Worm (Caenorhabditis elegans) whole organism, late embryonic: ENCODE measurements around the gene gex-2.

Experiments
- K09A11.1 ChIP-seq: sonication (generic microtip); optimal IDR thresholded peaks from 2 replicates; lab custom pipeline; 2017; ENCODE audit warnings: antibody characterized with exemption, mild to moderate bottlenecking, missing genetic modification characterization, missing compliant biosample characterization; ENCODE audit not compliant: insufficient read depth
- T23F11.4 ChIP-seq: fragments of 200-800 bp; sonication (Bioruptor generic); optimal IDR thresholded peaks from 2 replicates; lab custom pipeline; 2018; ENCODE audit warnings: mild to moderate bottlenecking, missing genetic modification characterization, missing compliant biosample characterization
- ama-1 ChIP-seq: fragments of 150-350 bp; optimal IDR thresholded peaks from 2 replicates; lab custom pipeline; 2014
- ceh-19 ChIP-seq: fragments of 200-800 bp; sonication (Bioruptor generic); optimal IDR thresholded peaks from 2 replicates; lab custom pipeline; 2018; ENCODE audit warnings: mild to moderate bottlenecking, missing genetic modification characterization, missing compliant biosample characterization
- ceh-2 ChIP-seq: sonication (generic microtip); optimal IDR thresholded peaks from 2 replicates; lab custom pipeline; 2016; ENCODE audit warnings: missing genotype, missing genetic modification characterization, missing compliant biosample characterization
- ceh-22 ChIP-seq: sonication (generic microtip); optimal IDR thresholded peaks from 2 replicates; lab custom pipeline; 2017; ENCODE audit warnings: missing biosample characterization, missing genetic modification characterization
- ceh-24 ChIP-seq: sonication (generic microtip); optimal IDR thresholded peaks from 2 replicates; lab custom pipeline; 2016; ENCODE audit warnings: mild to moderate bottlenecking, missing genetic modification characterization, missing compliant biosample characterization
- ceh-34 ChIP-seq: sonication (generic microtip); optimal IDR thresholded peaks from 2 replicates; lab custom pipeline; 2016; ENCODE audit warnings: mild to moderate bottlenecking, missing genetic modification characterization, missing compliant biosample characterization
- ceh-48 ChIP-seq: sonication (generic microtip); optimal IDR thresholded peaks from 2 replicates; lab custom pipeline; 2016; ENCODE audit warnings: missing genetic modification characterization, inconsistent platforms, missing compliant biosample characterization
- ceh-6 ChIP-seq: fragments of 200-800 bp; sonication (Bioruptor generic); optimal IDR thresholded peaks from 2 replicates; lab custom pipeline; 2018; ENCODE audit warnings: mild to moderate bottlenecking, missing genetic modification characterization, missing compliant biosample characterization
- che-1 ChIP-seq: sonication (generic microtip); optimal IDR thresholded peaks from 2 replicates; lab custom pipeline; 2016; ENCODE audit warnings: mild to moderate bottlenecking, missing genetic modification characterization, missing compliant biosample characterization
- dmd-4 ChIP-seq: sonication (generic microtip); optimal IDR thresholded peaks from 2 replicates; lab custom pipeline; 2016; ENCODE audit warnings: borderline replicate concordance, missing genetic modification characterization, missing compliant biosample characterization
- dve-1 ChIP-seq: sonication (generic microtip); optimal IDR thresholded peaks from 2 replicates; lab custom pipeline; 2017; ENCODE audit warnings: antibody characterized with exemption, mild to moderate bottlenecking, missing genetic modification characterization, missing compliant biosample characterization
- ets-4 ChIP-seq: sonication (generic microtip); optimal IDR thresholded peaks from 2 replicates; lab custom pipeline; 2016; ENCODE audit warnings: missing genetic modification characterization, missing compliant biosample characterization
- eyg-1 ChIP-seq: sonication (generic microtip); optimal IDR thresholded peaks from 2 replicates; lab custom pipeline; 2016; ENCODE audit warnings: missing genotype, missing genetic modification characterization, missing compliant biosample characterization
- fkh-6 ChIP-seq: sonication (generic microtip); optimal IDR thresholded peaks from 2 replicates; lab custom pipeline; 2016; ENCODE audit warnings: missing genetic modification characterization, missing compliant biosample characterization
- gmeb-2 ChIP-seq: sonication (generic microtip); optimal IDR thresholded peaks from 2 replicates; lab custom pipeline; 2016; ENCODE audit warnings: missing genetic modification characterization, inconsistent platforms, missing compliant biosample characterization
- hlh-30 ChIP-seq: sonication (generic microtip); optimal IDR thresholded peaks from 2 replicates; lab custom pipeline; 2017; ENCODE audit warnings: antibody characterized with exemption, missing genetic modification characterization, missing compliant biosample characterization; ENCODE audit not compliant: insufficient read depth
- hlh-6 ChIP-seq: sonication (generic microtip); optimal IDR thresholded peaks from 2 replicates; lab custom pipeline; 2016; ENCODE audit warnings: missing genotype, missing genetic modification characterization, missing compliant biosample characterization
- lin-11 ChIP-seq: fragments of 200-800 bp; sonication (Bioruptor generic); optimal IDR thresholded peaks from 2 replicates; lab custom pipeline; 2018; ENCODE audit warnings: mild to moderate bottlenecking, missing genetic modification characterization, missing compliant biosample characterization
- odd-2 ChIP-seq: sonication (generic microtip); optimal IDR thresholded peaks from 2 replicates; lab custom pipeline; 2017; ENCODE audit warnings: antibody characterized with exemption, mild to moderate bottlenecking, missing genetic modification characterization, missing compliant biosample characterization
- pat-9 ChIP-seq: fragments of 200-800 bp; sonication (Bioruptor generic); optimal IDR thresholded peaks from 2 replicates; lab custom pipeline; 2018; ENCODE audit warnings: mild to moderate bottlenecking, missing genetic modification characterization, moderate library complexity, missing compliant biosample characterization
- pax-1 ChIP-seq: fragments of 150-350 bp; optimal IDR thresholded peaks from 2 replicates; lab custom pipeline; 2014; ENCODE audit warnings: missing biosample characterization, missing genetic modification characterization
- pha-2 ChIP-seq: sonication (generic microtip); optimal IDR thresholded peaks from 2 replicates; lab custom pipeline; 2017; ENCODE audit warnings: mild to moderate bottlenecking, missing genetic modification characterization, missing compliant biosample characterization
- ref-2 ChIP-seq: sonication (generic microtip); optimal IDR thresholded peaks from 2 replicates; lab custom pipeline; 2016; ENCODE audit warnings: missing genetic modification characterization, missing compliant biosample characterization
- rnt-1 ChIP-seq: sonication (generic microtip); optimal IDR thresholded peaks from 2 replicates; lab custom pipeline; 2016; ENCODE audit warnings: missing genetic modification characterization, missing compliant biosample characterization
- sdc-2 ChIP-seq: sonication (generic microtip); optimal IDR thresholded peaks from 2 replicates; lab custom pipeline; 2016; ENCODE audit warnings: missing genotype, missing genetic modification characterization, missing compliant biosample characterization
- sox-2 ChIP-seq: fragments of 200-800 bp; sonication (Bioruptor generic); IDR thresholded peaks from 2 replicates; pipeline ENCODE4 v1.3.6; 2022; ENCODE audit warnings: missing genetic modification reagents, missing genetic modification characterization, missing compliant biosample characterization
- sox-4 ChIP-seq: sonication (generic microtip); optimal IDR thresholded peaks from 2 replicates; lab custom pipeline; 2017; ENCODE audit warnings: mild to moderate bottlenecking, missing genetic modification characterization, inconsistent platforms, missing compliant biosample characterization
- tbx-2 ChIP-seq: sonication (generic microtip); optimal IDR thresholded peaks from 2 replicates; lab custom pipeline; 2016; ENCODE audit warnings: missing genetic modification characterization, missing compliant biosample characterization
- tbx-7 ChIP-seq: sonication (generic microtip); optimal IDR thresholded peaks from 2 replicates; lab custom pipeline; 2016; ENCODE audit warnings: missing genotype, missing genetic modification characterization, missing compliant biosample characterization
- unc-3 ChIP-seq, 2 experiments: fragments of 200-800 bp in 1 of 2; sonication (Bioruptor generic) in 1 of 2; sonication (generic microtip) in 1 of 2; conservative IDR thresholded peaks in 1 of 2; optimal IDR thresholded peaks in 1 of 2; 2 replicates each; pipeline versions ENCODE4 v1.3.6 to Lab custom; 2016 to 2022; ENCODE audit warnings: missing compliant biosample characterization in 2 of 2, missing genetic modification characterization in 2 of 2, missing genetic modification reagents in 1 of 2
- unc-42 ChIP-seq: sonication (generic microtip); optimal IDR thresholded peaks from 2 replicates; lab custom pipeline; 2016; ENCODE audit warnings: missing genotype, missing genetic modification characterization, missing compliant biosample characterization
- unc-86 ChIP-seq: sonication (generic microtip); optimal IDR thresholded peaks from 2 replicates; lab custom pipeline; 2016; ENCODE audit warnings: missing genetic modification characterization, missing compliant biosample characterization
- ztf-16 ChIP-seq: sonication (generic microtip); optimal IDR thresholded peaks from 2 replicates; lab custom pipeline; 2017; ENCODE audit warnings: missing genetic modification characterization, missing compliant biosample characterization

The gex-2 gene

DNA sequence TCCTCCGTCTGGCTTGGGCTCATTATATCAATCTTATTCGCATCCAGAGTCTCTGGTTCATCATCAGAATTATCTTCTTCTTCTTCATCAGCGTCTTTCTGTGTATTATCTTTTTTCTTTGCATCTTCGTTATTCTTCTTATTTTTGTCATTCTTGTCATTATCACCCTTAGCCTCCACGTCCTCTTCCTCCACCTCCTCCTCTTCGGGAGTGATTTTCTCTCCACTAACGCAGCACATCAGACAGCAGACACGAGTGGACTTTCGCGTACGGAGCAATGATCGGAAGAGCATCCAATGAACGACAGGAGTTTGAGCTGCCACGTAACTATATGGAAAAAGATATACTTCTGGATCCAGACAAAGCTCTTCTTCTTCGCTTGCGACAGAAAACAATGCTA is 11.5 kb downstream of the gex-2 start:
- TF ChIP-seq K09A11.1 (tag; lab: Kevin White, UChicago) (no peak), unc-42 (tag; lab: Kevin White, UChicago) (no peak), ceh-19 (GFP tag; lab: Kevin White, UChicago) (no peak), ceh-34 (tag; lab: Kevin White, UChicago) (no peak), ets-4 (tag; lab: Kevin White, UChicago) (no peak), dmd-4 (no peak), tbx-2 (no peak), pha-2 (no peak), hlh-30 (tag; lab: Kevin White, UChicago) (no peak), rnt-1 (tag; lab: Kevin White, UChicago) (no peak), T23F11.4 (GFP tag; lab: Kevin White, UChicago) (no peak), hlh-6 (tag; lab: Kevin White, UChicago) (no peak)
- TF ChIP-seq, all 69 proteins: peak for 0

DNA sequence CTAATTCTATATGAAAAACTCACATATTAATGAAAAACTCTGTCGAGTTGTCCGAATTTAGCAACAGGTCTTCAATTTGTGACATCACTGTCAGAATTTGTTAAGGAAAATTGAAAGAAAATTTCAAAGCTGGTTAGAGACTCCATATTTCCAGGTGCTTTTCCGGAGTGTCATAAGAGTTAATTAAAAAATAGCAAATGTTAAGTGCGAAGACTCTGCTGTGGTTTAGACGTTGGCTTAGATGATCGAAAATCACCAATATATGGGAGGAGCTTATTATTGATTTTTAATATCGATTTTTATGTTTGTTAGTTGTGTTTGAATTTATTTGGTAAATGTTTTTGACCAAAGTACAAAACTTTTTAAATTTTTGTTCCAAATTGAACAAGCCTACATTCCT is 15.2 kb downstream of the gex-2 start, which contains the start of gene C18H7.12:
Gene C18H7.12, minus strand, starts transcription at position 101 of the 400 bp plus-strand sequence.
- TF ChIP-seq tbx-7 = no peak
- TF ChIP-seq ceh-48 (tag; lab: Kevin White, UChicago) = no peak
- TF ChIP-seq pat-9 (tag; lab: Kevin White, UChicago) = no peak
- TF ChIP-seq, all 69 proteins: peak for 0

DNA sequence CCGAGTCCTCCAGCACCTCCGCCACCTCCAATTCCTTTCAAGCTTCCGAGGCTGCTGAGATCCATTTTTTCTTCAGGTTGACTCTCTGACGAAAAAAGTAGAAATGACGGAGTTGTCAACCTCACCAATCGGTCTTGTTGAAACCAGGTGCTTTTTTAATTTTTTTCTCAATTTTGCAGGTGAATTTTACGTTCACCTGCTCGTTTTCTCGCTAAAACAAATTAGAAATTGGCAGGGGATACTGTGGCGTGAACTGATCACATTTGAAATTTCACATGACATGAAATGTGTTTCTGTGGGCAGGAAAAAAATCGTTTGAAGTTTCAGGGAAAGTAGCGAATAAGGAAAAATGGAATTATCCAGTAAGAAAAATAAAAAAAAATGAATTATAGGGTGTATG is 19.8 kb downstream of the gex-2 start, which contains the start of gene C18H7.6:
Gene C18H7.6, minus strand, starts transcription at position 104 of the 400 bp plus-strand sequence.
- TF ChIP-seq ama-1 (lab: Kevin White, UChicago) (no peak), sdc-2 (tag; lab: Kevin White, UChicago) (no peak), ceh-24 (no peak), unc-86 (tag; lab: Kevin White, UChicago) (no peak), sox-4 (tag; lab: Kevin White, UChicago) (no peak), fkh-6 (no peak), odd-2 (no peak), ztf-16 (tag; lab: Kevin White, UChicago) (no peak)

DNA sequence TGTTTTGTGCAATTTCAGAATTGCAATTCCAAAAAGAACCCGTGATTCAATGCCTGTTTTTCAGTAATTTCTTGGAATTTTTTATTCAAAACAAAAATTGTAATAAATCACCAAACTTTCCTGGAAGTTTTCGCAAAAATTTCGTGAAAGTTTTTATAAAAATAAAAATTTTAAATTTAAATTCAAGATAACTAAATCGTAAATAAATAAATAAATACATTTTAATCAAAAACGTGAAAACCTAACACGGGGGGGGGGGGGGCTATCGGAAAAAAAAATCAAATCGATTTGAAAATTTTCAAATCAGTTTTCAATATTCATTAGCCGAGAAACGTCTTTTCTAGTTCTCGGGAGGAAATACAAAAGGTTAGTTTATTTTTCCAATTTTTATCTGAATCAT is 20.5 kb downstream of the gex-2 start, which contains the start of gene C18H7.4:
Gene C18H7.4, plus strand, starts transcription at position 301 of the 400 bp plus-strand sequence.
- TF ChIP-seq sox-2 (GFP tag; lab: Robert Waterston, UW) (no peak), ceh-22 (no peak)

DNA sequence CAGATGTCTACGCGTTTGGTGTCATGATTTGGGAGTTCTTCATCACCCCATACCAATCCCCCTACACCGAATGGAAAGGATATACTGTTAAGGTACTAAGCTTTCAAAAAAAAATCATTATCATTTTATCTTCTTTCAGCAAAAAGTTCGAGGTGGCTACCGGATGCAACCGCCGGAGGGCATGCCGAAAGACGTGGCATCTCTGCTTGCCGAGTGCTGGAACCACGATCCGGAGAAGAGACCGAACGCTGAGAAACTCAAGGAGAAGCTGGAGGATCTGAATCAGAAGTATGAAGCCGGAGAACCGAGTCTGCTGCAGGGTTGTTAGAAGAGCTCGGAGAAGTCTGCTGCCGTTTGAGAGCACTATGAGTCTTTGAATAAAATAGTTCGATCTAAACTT is 22.3 kb downstream of the gex-2 start:
- TF ChIP-seq ceh-2 (tag; lab: Kevin White, UChicago) = no peak
- no peak for TF ChIP-seq che-1 (tag; lab: Kevin White, UChicago)
- TF ChIP-seq ceh-6 (GFP tag; lab: Kevin White, UChicago) = no peak
- no peak for TF ChIP-seq pax-1 (tag; lab: Kevin White, UChicago)
- no peak for TF ChIP-seq gmeb-2 (tag; lab: Kevin White, UChicago)
- no peak for TF ChIP-seq unc-3 (GFP tag; conservative IDR thresholded peaks at IDR 0.05; lab: Robert Waterston, UW)
- TF ChIP-seq unc-3 (tag; optimal IDR thresholded peaks at IDR 0.05; lab: Kevin White, UChicago) = no peak
- no peak for TF ChIP-seq eyg-1 (tag; lab: Kevin White, UChicago)
- TF ChIP-seq, all 69 proteins: peak for 0

DNA sequence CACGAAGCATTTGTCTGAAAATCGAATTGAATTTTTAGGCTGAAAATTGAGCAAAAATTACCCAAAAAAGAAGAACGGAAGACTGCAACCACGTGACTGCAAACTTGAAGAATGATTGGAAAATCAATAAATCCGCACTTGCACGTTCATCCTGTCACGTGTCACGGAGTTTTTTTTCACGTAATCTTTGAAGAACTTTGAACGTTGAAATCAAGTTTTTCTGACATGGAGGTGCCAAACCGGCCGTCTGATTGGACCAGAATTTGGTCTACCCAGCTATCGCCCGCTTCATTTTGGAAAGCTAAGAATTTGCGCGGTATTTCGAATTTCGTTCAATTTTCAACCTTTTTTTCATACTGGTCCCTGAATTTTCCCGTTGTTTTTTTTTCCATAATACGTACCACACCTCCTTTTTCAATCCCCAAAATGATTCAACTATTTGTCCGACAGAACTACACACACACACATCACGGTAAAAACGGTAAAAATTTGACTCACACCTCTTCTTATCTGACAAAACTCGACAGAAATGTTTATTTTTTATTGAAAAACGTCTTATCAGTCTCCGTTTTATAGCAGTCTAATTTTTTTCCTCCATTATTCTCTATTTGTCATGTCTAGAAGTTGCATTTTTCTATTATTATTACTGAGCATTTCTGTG is 23.9 kb downstream of the gex-2 start, which contains the start of the genes C18H7.7 and C18H7.11:
Gene C18H7.7, minus strand, starts transcription at position 101 of the 661 bp plus-strand sequence.
Gene C18H7.11, plus strand, starts transcription at position 611 of the 661 bp plus-strand sequence.
- TF ChIP-seq ref-2 (tag; lab: Kevin White, UChicago) (no peak), che-1 (tag; lab: Kevin White, UChicago) (no peak), dve-1 (tag; lab: Kevin White, UChicago) (no peak), hlh-30 (tag; lab: Kevin White, UChicago) (peak; percentile 9), sox-2 (GFP tag; lab: Robert Waterston, UW) (no peak), lin-11 (tag; lab: Kevin White, UChicago) (no peak)
- TF ChIP-seq, all 69 proteins: peak for 1
